Worm (Caenorhabditis elegans): Measurements from ENCODE around the gene T06C10.3.

ce11 chrIV:7877781-7878180, 7.2 kb downstream of the T06C10.3 start, which contains the start of gene kin-26:
- TF ChIP-seq ama-1 (optimal IDR thresholded peaks at IDR 0.05) (no peak), ceh-13 (GFP tag; optimal IDR thresholded peaks at IDR 0.05) (no peak)
